Worm (Caenorhabditis elegans) whole organism, L1 larva: ENCODE data around the gene nhr-228.
A peak's percentile ranks its signal among the peaks of the same experiment; 100 is the strongest.

Source experiments
- C04F5.9 ChIP-seq: sonication (generic microtip); optimal IDR thresholded peaks from 2 replicates; lab custom pipeline; 2016; ENCODE audit warnings: missing genetic modification characterization, missing compliant biosample characterization
- C34B4.2 ChIP-seq: sonication (generic microtip); optimal IDR thresholded peaks from 2 replicates; lab custom pipeline; 2017; ENCODE audit warnings: mild to moderate bottlenecking, missing genetic modification characterization, missing compliant biosample characterization
- aha-1 ChIP-seq: fragments of 150-350 bp; optimal IDR thresholded peaks from 2 replicates; lab custom pipeline; 2014; ENCODE audit warnings: missing biosample characterization, missing genetic modification characterization
- blmp-1 ChIP-seq: fragments of 150-350 bp; optimal IDR thresholded peaks from 2 replicates; lab custom pipeline; 2014; ENCODE audit warnings: missing biosample characterization, missing genetic modification characterization
- ceh-63 ChIP-seq: fragments of 200-800 bp; sonication (Bioruptor generic); optimal IDR thresholded peaks from 2 replicates; lab custom pipeline; 2018; ENCODE audit warnings: mild to moderate bottlenecking, missing genetic modification characterization, missing compliant biosample characterization
- ceh-82 ChIP-seq, 3 experiments: fragments of 150-350 bp in 1 of 3; sonication (generic microtip) in 2 of 3; optimal IDR thresholded peaks; 2 replicates each; lab custom pipeline; 2014 to 2017; ENCODE audit warnings: missing biosample characterization in 3 of 3, missing genetic modification characterization in 3 of 3
- ceh-90 ChIP-seq: sonication (generic microtip); optimal IDR thresholded peaks from 2 replicates; lab custom pipeline; 2016; ENCODE audit warnings: missing genetic modification characterization, missing compliant biosample characterization
- efl-1 ChIP-seq, 4 experiments: fragments of 150-350 bp; optimal IDR thresholded peaks in 3 of 4; peaks in 1 of 4; 1 replicate in 1 of 4; 2 replicates in 3 of 4; lab custom pipeline; 2014; ENCODE audit warnings: missing biosample characterization in 2 of 4, missing genetic modification characterization in 2 of 4, missing genetic modification reagents in 2 of 4
- egl-13 ChIP-seq: sonication (generic microtip); optimal IDR thresholded peaks from 2 replicates; lab custom pipeline; 2016; ENCODE audit warnings: missing genotype, missing genetic modification reagents, missing genetic modification characterization, missing compliant biosample characterization
- egl-27 ChIP-seq, 2 experiments: fragments of 150-350 bp in 1 of 2; sonication (generic microtip); optimal IDR thresholded peaks; 3 replicates each; lab custom pipeline; 2017 to 2018; ENCODE audit warnings: missing biosample characterization in 2 of 2, missing genetic modification characterization in 2 of 2, missing genetic modification reagents in 2 of 2
- elt-2 ChIP-seq: sonication (generic microtip); optimal IDR thresholded peaks from 2 replicates; lab custom pipeline; 2016; ENCODE audit warnings: missing genetic modification characterization, mild to moderate bottlenecking, inconsistent platforms, missing compliant biosample characterization, missing genetic modification reagents
- elt-3 ChIP-seq, 6 experiments: fragments of 150-350 bp in 1 of 6; sonication (generic microtip); optimal IDR thresholded peaks; 2 replicates each; lab custom pipeline; 2017 to 2018; ENCODE audit warnings: missing biosample characterization in 6 of 6, missing genetic modification characterization in 6 of 6, inconsistent platforms in 1 of 6
- fkh-10 ChIP-seq: sonication (generic microtip); optimal IDR thresholded peaks from 2 replicates; lab custom pipeline; 2017; ENCODE audit warnings: missing biosample characterization, missing genetic modification reagents, missing genetic modification characterization
- fkh-4 ChIP-seq: sonication (generic microtip); optimal IDR thresholded peaks from 2 replicates; lab custom pipeline; 2016; ENCODE audit warnings: missing compliant biosample characterization, missing genetic modification characterization, borderline replicate concordance
- fkh-8 ChIP-seq: sonication (generic microtip); optimal IDR thresholded peaks from 2 replicates; lab custom pipeline; 2016; ENCODE audit warnings: mild to moderate bottlenecking, missing genetic modification characterization, missing compliant biosample characterization
- fos-1 ChIP-seq: fragments of 150-350 bp; optimal IDR thresholded peaks from 2 replicates; lab custom pipeline; 2014; ENCODE audit warnings: missing biosample characterization, missing genetic modification characterization
- grh-1 ChIP-seq: fragments of 200-800 bp; sonication (Bioruptor generic); IDR thresholded peaks from 2 replicates; pipeline ENCODE4 v1.3.6; 2022; ENCODE audit warnings: missing genetic modification reagents, missing genetic modification characterization, missing compliant biosample characterization
- hlh-17 ChIP-seq: fragments of 200-800 bp; sonication (Bioruptor generic); optimal IDR thresholded peaks from 2 replicates; lab custom pipeline; 2018; ENCODE audit warnings: missing genetic modification characterization, mild to moderate bottlenecking, missing compliant biosample characterization, moderate library complexity, borderline replicate concordance
- hlh-4 ChIP-seq: sonication (generic microtip); optimal IDR thresholded peaks from 2 replicates; lab custom pipeline; 2016; ENCODE audit warnings: mild to moderate bottlenecking, missing genetic modification characterization, missing compliant biosample characterization
- hpl-2 ChIP-seq: fragments of 150-350 bp; optimal IDR thresholded peaks from 2 replicates; lab custom pipeline; 2014; ENCODE audit warnings: missing biosample characterization, missing genetic modification reagents, missing genetic modification characterization
- lin-13 ChIP-seq: fragments of 150-350 bp; optimal IDR thresholded peaks from 2 replicates; lab custom pipeline; 2014; ENCODE audit warnings: missing biosample characterization, missing genetic modification reagents, missing genetic modification characterization
- lin-14 ChIP-seq: fragments of 200-800 bp; sonication (Bioruptor generic); optimal IDR thresholded peaks from 2 replicates; lab custom pipeline; 2018; ENCODE audit warnings: mild to moderate bottlenecking, missing genetic modification characterization, moderate library complexity, missing compliant biosample characterization
- lin-35 ChIP-seq, 2 experiments: fragments of 150-350 bp; optimal IDR thresholded peaks; 2 replicates each; lab custom pipeline; 2014; ENCODE audit warnings: missing biosample characterization in 2 of 2, missing genetic modification characterization in 2 of 2, missing genetic modification reagents in 2 of 2
- lir-3 ChIP-seq: sonication (generic microtip); optimal IDR thresholded peaks from 2 replicates; lab custom pipeline; 2016; ENCODE audit warnings: mild to moderate bottlenecking, missing genetic modification characterization, moderate library complexity, missing compliant biosample characterization; ENCODE audit not compliant: poor library complexity
- mab-9 ChIP-seq: fragments of 200-800 bp; sonication (Bioruptor generic); IDR thresholded peaks from 2 replicates; pipeline ENCODE4 v1.3.6; 2022; ENCODE audit warnings: missing genetic modification reagents, missing genetic modification characterization, missing compliant biosample characterization
- mdl-1 ChIP-seq, 2 experiments: fragments of 150-350 bp; optimal IDR thresholded peaks; 2 replicates each; lab custom pipeline; 2014 to 2017; ENCODE audit warnings: missing biosample characterization in 2 of 2, missing genetic modification characterization in 2 of 2, inconsistent platforms in 1 of 2
- nhr-11 ChIP-seq: fragments of 150-350 bp; optimal IDR thresholded peaks from 2 replicates; lab custom pipeline; 2014; ENCODE audit warnings: missing biosample characterization, missing genetic modification characterization
- nhr-19 ChIP-seq: fragments of 200-800 bp; sonication (Bioruptor generic); conservative IDR thresholded peaks from 2 replicates; pipeline ENCODE4 v1.3.6; 2022; ENCODE audit warnings: missing genetic modification characterization, missing compliant biosample characterization
- nhr-20 ChIP-seq: sonication (generic microtip); optimal IDR thresholded peaks from 2 replicates; lab custom pipeline; 2016; ENCODE audit warnings: mild to moderate bottlenecking, missing genetic modification characterization, missing compliant biosample characterization
- nhr-28 ChIP-seq: fragments of 150-350 bp; optimal IDR thresholded peaks from 2 replicates; lab custom pipeline; 2014; ENCODE audit warnings: missing biosample characterization, missing genetic modification characterization
- nhr-47 ChIP-seq: sonication (generic microtip); optimal IDR thresholded peaks from 2 replicates; lab custom pipeline; 2016; ENCODE audit warnings: mild to moderate bottlenecking, missing genetic modification characterization, moderate library complexity, missing compliant biosample characterization
- nhr-77 ChIP-seq: fragments of 150-350 bp; optimal IDR thresholded peaks from 2 replicates; lab custom pipeline; 2014; ENCODE audit warnings: missing biosample characterization, missing genetic modification characterization
- nhr-84 ChIP-seq: sonication (generic microtip); optimal IDR thresholded peaks from 2 replicates; lab custom pipeline; 2017; ENCODE audit warnings: missing biosample characterization, missing genetic modification characterization
- nhr-85 ChIP-seq: sonication (generic microtip); peaks from one replicate; lab custom pipeline; 2016; ENCODE audit warnings: missing genetic modification characterization, inconsistent platforms, missing compliant biosample characterization
- pag-3 ChIP-seq: sonication (generic microtip); optimal IDR thresholded peaks from 2 replicates; lab custom pipeline; 2017; ENCODE audit warnings: missing genetic modification characterization, mild to moderate bottlenecking, missing compliant biosample characterization, antibody characterized with exemption, borderline replicate concordance; ENCODE audit not compliant: insufficient read depth
- rnt-1 ChIP-seq: sonication (generic microtip); optimal IDR thresholded peaks from 2 replicates; lab custom pipeline; 2016; ENCODE audit warnings: mild to moderate bottlenecking, missing genetic modification characterization, moderate library complexity, missing compliant biosample characterization
- snu-23 ChIP-seq: sonication (generic microtip); optimal IDR thresholded peaks from 2 replicates; lab custom pipeline; 2016; ENCODE audit warnings: missing genetic modification characterization, missing compliant biosample characterization
- sup-37 ChIP-seq: fragments of 200-800 bp; sonication (Bioruptor generic); optimal IDR thresholded peaks from 2 replicates; lab custom pipeline; 2018; ENCODE audit warnings: mild to moderate bottlenecking, missing genetic modification characterization, missing compliant biosample characterization
- swsn-7 ChIP-seq: sonication (generic microtip); optimal IDR thresholded peaks from 2 replicates; lab custom pipeline; 2016; ENCODE audit warnings: missing genetic modification characterization, missing compliant biosample characterization
- tbx-2 ChIP-seq: sonication (generic microtip); optimal IDR thresholded peaks from 2 replicates; lab custom pipeline; 2016; ENCODE audit warnings: missing genetic modification characterization, missing compliant biosample characterization
- tlp-1 ChIP-seq: fragments of 150-350 bp; optimal IDR thresholded peaks from 2 replicates; lab custom pipeline; 2014; ENCODE audit warnings: missing biosample characterization, missing genetic modification characterization
- unc-130 ChIP-seq: fragments of 150-350 bp; optimal IDR thresholded peaks from 2 replicates; lab custom pipeline; 2017; ENCODE audit warnings: missing biosample characterization, missing genetic modification characterization, inconsistent platforms
- unc-62 ChIP-seq: fragments of 150-350 bp; optimal IDR thresholded peaks from 2 replicates; lab custom pipeline; 2014; ENCODE audit warnings: missing biosample characterization, missing genetic modification reagents, missing genetic modification characterization
- unc-98 ChIP-seq: fragments of 200-800 bp; sonication (Bioruptor generic); IDR thresholded peaks from 2 replicates; pipeline ENCODE4 v1.3.6; 2022; ENCODE audit warnings: missing genetic modification characterization, missing compliant biosample characterization
- zip-4 ChIP-seq: fragments of 200-800 bp; sonication (Bioruptor generic); optimal IDR thresholded peaks from 2 replicates; lab custom pipeline; 2018; ENCODE audit warnings: mild to moderate bottlenecking, missing genetic modification characterization, moderate library complexity, missing compliant biosample characterization

Gene nhr-228

ce11 chrV:2238012-2238411 is 43.5 kb upstream of the nhr-228 start:
- TF ChIP-seq nhr-47 (tag; lab: Kevin White, UChicago): no peak
- TF ChIP-seq rnt-1 (tag; lab: Kevin White, UChicago): no peak
- peak; percentile 71 for TF ChIP-seq nhr-20 (tag; lab: Kevin White, UChicago)
- TF ChIP-seq tbx-2 (tag; lab: Kevin White, UChicago): no peak
- TF ChIP-seq unc-62: no peak
- TF ChIP-seq elt-3 (tag; optimal IDR thresholded peaks at IDR 0.05; lab: Kevin White, UChicago): peak in 2 of 6 experiments; percentile 5 to 74
- no peak for TF ChIP-seq swsn-7
- TF ChIP-seq lin-13 (GFP tag; lab: Kevin White, UChicago): no peak
- TF ChIP-seq unc-98 (GFP tag; lab: Robert Waterston, UW): no peak
- no peak for TF ChIP-seq sup-37
- no peak for TF ChIP-seq efl-1 (optimal IDR thresholded peaks at IDR 0.05; lab: Kevin White, UChicago)
- no peak for TF ChIP-seq efl-1 (GFP tag; optimal IDR thresholded peaks at IDR 0.05 in 1 of 2; lab: Kevin White, UChicago)
- TF ChIP-seq lin-14: no peak
- TF ChIP-seq nhr-77 (tag; lab: Kevin White, UChicago): no peak
- no peak for TF ChIP-seq elt-2 (tag; lab: Kevin White, UChicago)
- no peak for TF ChIP-seq fkh-10 (GFP tag; lab: Kevin White, UChicago)
- peak in 1 of 2 experiments; percentile 23 for TF ChIP-seq lin-35 (GFP tag; optimal IDR thresholded peaks at IDR 0.05; lab: Kevin White, UChicago)
- TF ChIP-seq fkh-4: no peak
- no peak for TF ChIP-seq unc-130 (tag; lab: Kevin White, UChicago)
- no peak for TF ChIP-seq mab-9 (GFP tag; lab: Robert Waterston, UW)

DNA sequence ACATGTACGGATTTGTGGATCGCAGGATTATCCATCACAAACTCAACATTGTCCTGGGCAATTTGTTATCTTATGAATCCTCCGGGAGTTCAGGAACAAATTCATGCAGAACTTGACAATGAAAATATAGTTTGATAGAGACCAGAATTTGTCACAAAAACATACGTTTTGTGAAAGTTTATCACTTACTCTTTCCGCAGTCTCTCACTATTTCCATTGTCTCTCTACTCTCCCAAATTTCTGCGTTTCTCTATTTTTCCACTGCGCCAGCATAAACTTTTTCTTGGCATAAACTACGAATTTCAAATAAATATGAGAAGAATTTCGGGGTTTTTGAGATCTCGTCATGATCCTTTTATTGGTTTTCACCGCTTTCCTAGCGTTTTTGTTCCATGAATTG is 38.9 kb upstream of the nhr-228 start, which contains the start of gene cyp-33C3:
TSS of gene cyp-33C3 (plus strand) at position 149 of the 400 bp plus-strand sequence.
- TF ChIP-seq nhr-19 (GFP tag; lab: Robert Waterston, UW) (no peak), blmp-1 (tag; lab: Kevin White, UChicago) (peak; percentile 48), elt-3 (tag; optimal IDR thresholded peaks at IDR 0.05; lab: Kevin White, UChicago) (peak in 1 of 6 experiments; percentile 21), nhr-20 (tag; lab: Kevin White, UChicago) (peak; percentile 17), elt-2 (tag; lab: Kevin White, UChicago) (no peak), lin-14 (peak; percentile 56)

DNA sequence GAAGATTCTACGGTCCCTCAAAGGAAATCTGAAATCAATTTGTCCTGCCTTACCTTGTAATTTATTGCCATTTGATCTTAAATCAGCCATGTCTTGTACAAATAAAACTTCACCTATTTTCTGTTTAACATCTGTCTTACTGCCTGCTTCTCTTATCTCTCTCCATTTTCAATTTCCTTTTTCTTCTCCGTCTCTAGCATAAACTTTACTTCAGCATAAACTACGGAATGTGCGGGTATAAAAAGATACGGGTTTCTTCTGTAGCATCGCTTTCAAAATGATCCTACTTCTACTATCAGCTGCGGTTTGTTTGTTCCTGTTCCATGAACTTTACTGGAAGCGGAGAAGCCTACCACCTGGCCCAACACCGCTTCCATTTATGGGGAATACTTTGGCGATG is 36.8 kb upstream of the nhr-228 start, which contains the start of gene cyp-33C5:
TSS of gene cyp-33C5 (plus strand) at position 254 of the 400 bp plus-strand sequence.
- TF ChIP-seq ceh-90 (tag; lab: Kevin White, UChicago) (no peak), nhr-77 (tag; lab: Kevin White, UChicago) (peak; percentile 22), nhr-84 (tag; lab: Kevin White, UChicago) (no peak), tlp-1 (tag; lab: Kevin White, UChicago) (no peak), ceh-63 (GFP tag; lab: Kevin White, UChicago) (no peak), lin-14 (peak; percentile 84), egl-27 (tag; optimal IDR thresholded peaks at IDR 0.05; lab: Kevin White, UChicago) (no peak), mab-9 (GFP tag; lab: Robert Waterston, UW) (no peak), hlh-4 (no peak), fos-1 (tag; lab: Kevin White, UChicago) (no peak), elt-3 (tag; optimal IDR thresholded peaks at IDR 0.05; lab: Kevin White, UChicago) (peak in 2 of 6 experiments; percentile 46 to 54), snu-23 (GFP tag; lab: Kevin White, UChicago) (peak; percentile 29), ceh-82 (tag; optimal IDR thresholded peaks at IDR 0.05; lab: Kevin White, UChicago) (peak in 1 of 3 experiments; percentile 17), mdl-1 (tag; optimal IDR thresholded peaks at IDR 0.05; lab: Kevin White, UChicago) (no peak), nhr-20 (tag; lab: Kevin White, UChicago) (peak; percentile 75), C34B4.2 (tag; lab: Kevin White, UChicago) (no peak), aha-1 (tag; lab: Kevin White, UChicago) (no peak), lin-35 (GFP tag; optimal IDR thresholded peaks at IDR 0.05; lab: Kevin White, UChicago) (peak in 1 of 2 experiments; percentile 31), nhr-85 (tag; lab: Kevin White, UChicago) (peak; percentile 67), lin-13 (GFP tag; lab: Kevin White, UChicago) (no peak), C04F5.9 (tag; lab: Kevin White, UChicago) (no peak), lir-3 (tag; lab: Kevin White, UChicago) (no peak), unc-62 (no peak), nhr-11 (no peak), pag-3 (tag; lab: Kevin White, UChicago) (no peak), nhr-28 (no peak), elt-2 (tag; lab: Kevin White, UChicago) (peak; percentile 11), grh-1 (no peak), hlh-17 (GFP tag; lab: Kevin White, UChicago) (no peak), fkh-8 (no peak), egl-13 (tag; lab: Kevin White, UChicago) (no peak), zip-4 (no peak), hpl-2 (no peak), rnt-1 (tag; lab: Kevin White, UChicago) (peak; percentile 12)
